Fruit fly (Drosophila melanogaster): ENCODE measurements around the gene CG12219.

Gene CG12219

DNA sequence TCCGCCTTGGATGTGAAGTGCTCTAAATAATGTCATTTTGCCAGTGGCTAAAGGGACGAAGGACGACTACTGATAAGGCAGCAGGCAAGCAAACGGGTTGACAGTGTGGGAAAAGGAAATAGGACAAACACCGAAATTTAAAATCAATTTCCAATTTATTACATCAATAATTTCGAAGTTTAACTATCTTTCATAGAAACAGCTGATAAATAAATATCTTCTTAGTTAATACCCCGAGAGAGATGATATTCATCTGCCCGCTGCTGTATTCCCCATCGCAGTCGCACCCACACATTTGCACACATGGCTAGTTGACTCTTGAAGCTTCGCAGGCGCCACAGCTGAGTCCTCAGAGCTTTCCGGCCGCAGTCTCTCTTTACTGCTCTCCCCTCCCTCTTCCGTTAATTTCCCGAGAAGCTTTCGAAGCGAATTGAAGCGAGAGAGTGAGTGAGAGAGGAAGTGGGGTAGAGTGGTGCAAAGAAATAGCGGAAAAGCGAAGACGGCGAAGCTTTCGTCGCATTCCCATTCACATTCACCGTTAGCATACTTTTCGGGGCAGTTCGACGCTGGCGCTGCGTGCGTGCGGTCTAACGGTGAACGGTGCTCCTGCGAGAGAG, 15.9 kb upstream of the CG12219 start (continued):
- no peak for TF ChIP-seq cad (GFP tag; optimal IDR thresholded peaks at IDR 0.05)
- TF ChIP-seq Drgx (GFP tag; IDR thresholded peaks at IDR 0.05): peak; percentile 42; the same call in 1 of the 2 replicates
- TF ChIP-seq Nf-YC (tag; optimal IDR thresholded peaks at IDR 0.05): peak; percentile 39
- TF ChIP-seq her (GFP tag; optimal IDR thresholded peaks at IDR 0.05): peak; percentile 21
- no peak for TF ChIP-seq CG12236 (GFP tag; optimal IDR thresholded peaks at IDR 0.05)
- no peak for TF ChIP-seq Neu2 (GFP tag; optimal IDR thresholded peaks at IDR 0.05; ENCODE audit: borderline replicate concordance)
- TF ChIP-seq tin (GFP tag; optimal IDR thresholded peaks at IDR 0.05): peak; percentile 42
- TF ChIP-seq lov (optimal IDR thresholded peaks at IDR 0.05): no peak
- no peak for TF ChIP-seq lov (GFP tag; IDR thresholded peaks at IDR 0.05)
- peak; percentile 66 for TF ChIP-seq wdn (GFP tag; IDR thresholded peaks at IDR 0.05)
- TF ChIP-seq CG2678 (tag; optimal IDR thresholded peaks at IDR 0.05): peak; percentile 81
- no peak for TF ChIP-seq CG17186 (GFP tag; optimal IDR thresholded peaks at IDR 0.05)
- no peak for TF ChIP-seq da (GFP tag; optimal IDR thresholded peaks at IDR 0.05)
- no peak for TF ChIP-seq Ssrp (tag; optimal IDR thresholded peaks at IDR 0.05)
- TF ChIP-seq sima (GFP tag; optimal IDR thresholded peaks at IDR 0.05): no peak
- no peak for TF ChIP-seq CG2202 (tag; optimal IDR thresholded peaks at IDR 0.05)
- TF ChIP-seq gcm2 (GFP tag; optimal IDR thresholded peaks at IDR 0.05): peak; percentile 3
- TF ChIP-seq Ets65A (GFP tag): peak; percentile 43
- TF ChIP-seq schlank (tag; optimal IDR thresholded peaks at IDR 0.05): peak; percentile 49
- no peak for TF ChIP-seq CG10565 (GFP tag; optimal IDR thresholded peaks at IDR 0.05)
- peak; percentile 26 to 60 for TF ChIP-seq dpn (GFP tag; optimal IDR thresholded peaks at IDR 0.05)
- TF ChIP-seq CG15514 (GFP tag; optimal IDR thresholded peaks at IDR 0.05): peak; percentile 55
- no peak for TF ChIP-seq CG4617 (GFP tag; optimal IDR thresholded peaks at IDR 0.05; ENCODE audit: borderline replicate concordance)
- TF ChIP-seq Scr (GFP tag; IDR thresholded peaks at IDR 0.05; ENCODE audit: partially characterized antibody): no peak
- peak; percentile 62; the same call in 1 of the 2 replicates for TF ChIP-seq ttk (GFP tag; IDR thresholded peaks at IDR 0.05)
- TF ChIP-seq slbo (GFP tag; IDR thresholded peaks at IDR 0.05): peak; percentile 85
- no peak for TF ChIP-seq CG11723 (GFP tag; optimal IDR thresholded peaks at IDR 0.05)
- TF ChIP-seq Rfx (GFP tag; IDR thresholded peaks at IDR 0.05): peak; percentile 82
- TF ChIP-seq ro (GFP tag; IDR thresholded peaks at IDR 0.05): no peak
- no peak for TF ChIP-seq sd (tag; optimal IDR thresholded peaks at IDR 0.05)
- TF ChIP-seq CG15269 (tag; optimal IDR thresholded peaks at IDR 0.05): peak; percentile 78
- peak; percentile 55 for TF ChIP-seq onecut (GFP tag; IDR thresholded peaks at IDR 0.05)
- TF ChIP-seq CG12942 (GFP tag; optimal IDR thresholded peaks at IDR 0.05): no peak
- peak; percentile 50 for TF ChIP-seq CG15011 (GFP tag; optimal IDR thresholded peaks at IDR 0.05)
- TF ChIP-seq gcm (GFP tag; optimal IDR thresholded peaks at IDR 0.05): no peak
- TF ChIP-seq Fer2 (tag; optimal IDR thresholded peaks at IDR 0.05): peak; percentile 33
- TF ChIP-seq CG4730 (GFP tag; IDR thresholded peaks at IDR 0.05): 0 out of 2 replicates have a peak, but pooled peaks have one; percentile 27
- no peak for TF ChIP-seq Bdp1 (GFP tag; optimal IDR thresholded peaks at IDR 0.05)
- peak; percentile 58 for TF ChIP-seq Oli (tag; optimal IDR thresholded peaks at IDR 0.05)
- TF ChIP-seq CG4820 (GFP tag; optimal IDR thresholded peaks at IDR 0.05): peak; percentile 10
- TF ChIP-seq pho (GFP tag; optimal IDR thresholded peaks at IDR 0.05): peak; percentile 47
- TF ChIP-seq phol (tag; optimal IDR thresholded peaks at IDR 0.05): peak; percentile 49
- TF ChIP-seq hb (GFP tag; IDR thresholded peaks at IDR 0.05; ENCODE audit: partially characterized antibody): no peak
- 0 out of 3 replicates have a peak, but pooled peaks have one; percentile 20 for TF ChIP-seq gce (GFP tag; IDR thresholded peaks at IDR 0.05)
- no peak for TF ChIP-seq h (optimal IDR thresholded peaks at IDR 0.05)
- no peak for TF ChIP-seq Lpt (GFP tag; optimal IDR thresholded peaks at IDR 0.05)
- TF ChIP-seq CG16863 (GFP tag; optimal IDR thresholded peaks at IDR 0.05): peak; percentile 46
- no peak for TF ChIP-seq CG1792 (GFP tag; optimal IDR thresholded peaks at IDR 0.05)
- TF ChIP-seq tna (GFP tag; IDR thresholded peaks at IDR 0.05; ENCODE audit: partially characterized antibody): no peak
- no peak for TF ChIP-seq NK7.1 (GFP tag; optimal IDR thresholded peaks at IDR 0.05)
- no peak for TF ChIP-seq vnd (GFP tag; IDR thresholded peaks at IDR 0.05; ENCODE audit: partially characterized antibody)
